Worm (Caenorhabditis elegans): Measurements from ENCODE around the gene phf-15.

The phf-15 gene

ce11 chrIII:3360067-3360466 is 37.4 kb downstream of the phf-15 start:
- no peak for TF ChIP-seq ceh-13 (GFP tag; optimal IDR thresholded peaks at IDR 0.05)
- no peak for TF ChIP-seq ets-7 (tag; optimal IDR thresholded peaks at IDR 0.05)
- TF ChIP-seq hmbx-1 (tag; optimal IDR thresholded peaks at IDR 0.05): no peak
- no peak for TF ChIP-seq B0310.2 (tag; optimal IDR thresholded peaks at IDR 0.05)
- no peak for TF ChIP-seq scrt-1 (GFP tag; IDR thresholded peaks at IDR 0.05)
- TF ChIP-seq pes-1 (GFP tag; IDR thresholded peaks at IDR 0.05): no peak
- no peak for TF ChIP-seq tra-4 (tag; optimal IDR thresholded peaks at IDR 0.05)
- no peak for TF ChIP-seq ama-1 (optimal IDR thresholded peaks at IDR 0.05)
- no peak for TF ChIP-seq F13C5.2 (tag; optimal IDR thresholded peaks at IDR 0.05)
- TF ChIP-seq tbx-11 (GFP tag; IDR thresholded peaks at IDR 0.05): no peak
- TF ChIP-seq aly-1 (tag; optimal IDR thresholded peaks at IDR 0.05): no peak
- no peak for TF ChIP-seq ceh-36 (tag; optimal IDR thresholded peaks at IDR 0.05)
- no peak for TF ChIP-seq hmg-4 (GFP tag; optimal IDR thresholded peaks at IDR 0.05)
- TF ChIP-seq sea-1 (GFP tag; conservative IDR thresholded peaks at IDR 0.05): no peak
- no peak for TF ChIP-seq tbx-37 (GFP tag; conservative IDR thresholded peaks at IDR 0.05)
- TF ChIP-seq flt-1 (GFP tag; IDR thresholded peaks at IDR 0.05): no peak
- TF ChIP-seq hnd-1 (tag; optimal IDR thresholded peaks at IDR 0.05): no peak

DNA sequence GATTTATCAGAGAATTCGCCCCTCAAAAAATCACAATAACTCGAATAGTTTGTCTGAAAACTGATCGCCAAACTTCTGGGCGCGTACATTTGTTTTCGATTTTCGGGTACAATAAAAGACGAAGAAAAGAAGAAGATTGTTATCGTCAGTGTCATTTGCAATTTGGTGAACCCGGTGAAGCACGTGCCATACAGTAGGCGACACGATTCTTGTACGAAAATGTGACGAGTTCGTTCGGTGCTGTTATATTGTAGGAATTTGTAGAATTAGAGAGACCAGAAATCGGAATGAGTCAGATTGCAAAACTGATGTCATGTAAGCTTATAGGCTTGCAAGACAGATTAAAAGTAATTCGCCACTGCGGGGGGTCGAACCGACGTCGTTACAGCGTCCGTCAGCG is 45.1 kb downstream of the phf-15 start:
- TF ChIP-seq ama-1 (optimal IDR thresholded peaks at IDR 0.05) (no peak), F13C5.2 (tag; optimal IDR thresholded peaks at IDR 0.05) (no peak), sea-1 (GFP tag; conservative IDR thresholded peaks at IDR 0.05) (no peak), hmg-4 (GFP tag; optimal IDR thresholded peaks at IDR 0.05) (no peak), flt-1 (GFP tag; IDR thresholded peaks at IDR 0.05) (no peak), ceh-13 (GFP tag; optimal IDR thresholded peaks at IDR 0.05) (no peak), tbx-11 (GFP tag; IDR thresholded peaks at IDR 0.05) (no peak), hmbx-1 (tag; optimal IDR thresholded peaks at IDR 0.05) (no peak), aly-1 (tag; optimal IDR thresholded peaks at IDR 0.05) (no peak), tbx-37 (GFP tag; conservative IDR thresholded peaks at IDR 0.05) (no peak), ets-7 (tag; optimal IDR thresholded peaks at IDR 0.05) (no peak), pes-1 (GFP tag; IDR thresholded peaks at IDR 0.05) (no peak), hnd-1 (tag; optimal IDR thresholded peaks at IDR 0.05) (no peak), scrt-1 (GFP tag; IDR thresholded peaks at IDR 0.05) (no peak), B0310.2 (tag; optimal IDR thresholded peaks at IDR 0.05) (no peak), tra-4 (tag; optimal IDR thresholded peaks at IDR 0.05) (no peak), ceh-36 (tag; optimal IDR thresholded peaks at IDR 0.05) (no peak)

DNA sequence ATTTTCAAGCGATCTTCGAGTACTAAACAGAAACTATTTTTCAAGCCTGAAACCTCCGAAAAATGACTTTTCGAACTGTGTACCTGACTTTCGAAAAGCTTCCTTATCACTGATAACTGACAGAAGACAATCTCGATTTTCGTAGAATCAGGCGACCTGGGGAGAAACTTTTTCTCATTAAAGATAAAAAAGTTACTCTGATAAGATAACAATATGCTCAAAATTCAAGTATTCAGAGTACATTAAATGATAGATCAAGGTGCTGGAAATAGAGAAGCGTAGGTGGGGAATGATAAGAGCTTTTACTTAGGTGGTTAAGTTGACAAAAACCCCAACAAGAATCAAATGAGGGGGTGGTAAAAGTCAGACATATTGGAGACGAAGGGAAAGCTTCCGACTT is 47.4 kb downstream of the phf-15 start, which contains the start of gene prk-2:
Gene prk-2 (minus strand): TSS at position 156 of the 400 bp plus-strand sequence.
- TF ChIP-seq pes-1 (GFP tag; IDR thresholded peaks at IDR 0.05) (no peak), ceh-36 (tag; optimal IDR thresholded peaks at IDR 0.05) (no peak), B0310.2 (tag; optimal IDR thresholded peaks at IDR 0.05) (no peak), scrt-1 (GFP tag; IDR thresholded peaks at IDR 0.05) (no peak), hmg-4 (GFP tag; optimal IDR thresholded peaks at IDR 0.05) (no peak), flt-1 (GFP tag; IDR thresholded peaks at IDR 0.05) (no peak), hnd-1 (tag; optimal IDR thresholded peaks at IDR 0.05) (no peak), hmbx-1 (tag; optimal IDR thresholded peaks at IDR 0.05) (no peak), sea-1 (GFP tag; conservative IDR thresholded peaks at IDR 0.05) (no peak), ceh-13 (GFP tag; optimal IDR thresholded peaks at IDR 0.05) (no peak), F13C5.2 (tag; optimal IDR thresholded peaks at IDR 0.05) (no peak)

DNA sequence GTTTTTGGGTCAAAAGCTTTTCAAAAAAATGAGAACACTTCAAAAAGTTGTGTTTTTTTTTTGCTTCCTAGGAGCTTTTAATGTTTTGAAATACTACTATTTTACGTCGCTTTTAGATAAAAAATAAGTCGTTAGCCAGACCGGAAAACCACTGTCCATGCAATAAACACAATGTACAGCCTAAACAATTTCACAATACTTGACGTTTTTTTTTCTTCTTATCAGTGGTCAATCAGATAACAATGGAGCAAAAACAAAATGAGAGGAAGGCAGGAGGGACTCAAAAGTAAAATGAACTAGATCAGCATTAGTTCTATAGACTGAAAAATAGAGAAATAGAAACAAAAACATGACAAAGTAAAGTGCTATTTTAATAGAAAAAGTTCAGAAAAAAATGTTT is 48.1 kb downstream of the phf-15 start:
- no peak for TF ChIP-seq hnd-1 (tag; optimal IDR thresholded peaks at IDR 0.05)
- no peak for TF ChIP-seq hmg-4 (GFP tag; optimal IDR thresholded peaks at IDR 0.05)
- no peak for TF ChIP-seq pes-1 (GFP tag; IDR thresholded peaks at IDR 0.05)
- no peak for TF ChIP-seq ceh-13 (GFP tag; optimal IDR thresholded peaks at IDR 0.05)
- no peak for TF ChIP-seq ama-1 (optimal IDR thresholded peaks at IDR 0.05)
- TF ChIP-seq aly-1 (tag; optimal IDR thresholded peaks at IDR 0.05): no peak
- no peak for TF ChIP-seq tra-4 (tag; optimal IDR thresholded peaks at IDR 0.05)
- no peak for TF ChIP-seq F13C5.2 (tag; optimal IDR thresholded peaks at IDR 0.05)
- TF ChIP-seq tbx-11 (GFP tag; IDR thresholded peaks at IDR 0.05): no peak
- no peak for TF ChIP-seq flt-1 (GFP tag; IDR thresholded peaks at IDR 0.05)
- no peak for TF ChIP-seq ets-7 (tag; optimal IDR thresholded peaks at IDR 0.05)
- TF ChIP-seq ceh-36 (tag; optimal IDR thresholded peaks at IDR 0.05): no peak
- TF ChIP-seq scrt-1 (GFP tag; IDR thresholded peaks at IDR 0.05): no peak
- TF ChIP-seq tbx-37 (GFP tag; conservative IDR thresholded peaks at IDR 0.05): no peak
- no peak for TF ChIP-seq B0310.2 (tag; optimal IDR thresholded peaks at IDR 0.05)
- TF ChIP-seq sea-1 (GFP tag; conservative IDR thresholded peaks at IDR 0.05): no peak
- no peak for TF ChIP-seq hmbx-1 (tag; optimal IDR thresholded peaks at IDR 0.05)

- TF ChIP-seq ceh-36 (tag; optimal IDR thresholded peaks at IDR 0.05) (no peak), sea-1 (GFP tag; conservative IDR thresholded peaks at IDR 0.05) (no peak), ama-1 (optimal IDR thresholded peaks at IDR 0.05) (no peak), scrt-1 (GFP tag; IDR thresholded peaks at IDR 0.05) (no peak), ets-7 (tag; optimal IDR thresholded peaks at IDR 0.05) (no peak), B0310.2 (tag; optimal IDR thresholded peaks at IDR 0.05) (no peak), pes-1 (GFP tag; IDR thresholded peaks at IDR 0.05) (no peak), tbx-37 (GFP tag; conservative IDR thresholded peaks at IDR 0.05) (no peak), ceh-13 (GFP tag; optimal IDR thresholded peaks at IDR 0.05) (no peak), tra-4 (tag; optimal IDR thresholded peaks at IDR 0.05) (no peak), aly-1 (tag; optimal IDR thresholded peaks at IDR 0.05) (no peak), hnd-1 (tag; optimal IDR thresholded peaks at IDR 0.05) (no peak), hmbx-1 (tag; optimal IDR thresholded peaks at IDR 0.05) (no peak), F13C5.2 (tag; optimal IDR thresholded peaks at IDR 0.05) (no peak), hmg-4 (GFP tag; optimal IDR thresholded peaks at IDR 0.05) (no peak), tbx-11 (GFP tag; IDR thresholded peaks at IDR 0.05) (no peak), flt-1 (GFP tag; IDR thresholded peaks at IDR 0.05) (no peak)
Observed at ce11 chrIII:3372278-3372677, 49.6 kb downstream of the phf-15 start.

DNA sequence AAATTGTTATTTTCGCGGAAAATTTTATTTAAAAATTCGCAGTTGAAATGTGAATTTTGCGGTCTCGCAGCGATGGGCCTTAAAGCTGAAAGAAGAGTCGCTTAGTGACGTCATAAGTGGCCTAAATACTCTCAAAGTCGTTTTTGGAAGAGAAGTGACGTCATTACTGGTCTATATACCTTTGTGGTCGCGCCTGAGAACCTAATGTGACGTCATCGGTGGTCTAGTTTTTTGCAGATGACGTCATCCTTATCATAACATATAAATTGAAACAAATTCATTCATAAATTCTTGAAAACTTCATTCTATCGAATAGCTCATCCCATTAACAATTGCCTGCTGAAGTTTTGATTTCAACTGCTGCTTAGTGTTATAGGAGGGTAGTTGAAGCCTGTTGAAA is 54.5 kb downstream of the phf-15 start:
- no peak for TF ChIP-seq B0310.2 (tag; optimal IDR thresholded peaks at IDR 0.05)
- TF ChIP-seq hmbx-1 (tag; optimal IDR thresholded peaks at IDR 0.05): no peak
- TF ChIP-seq tbx-11 (GFP tag; IDR thresholded peaks at IDR 0.05): no peak
- no peak for TF ChIP-seq hmg-4 (GFP tag; optimal IDR thresholded peaks at IDR 0.05)
- TF ChIP-seq sea-1 (GFP tag; conservative IDR thresholded peaks at IDR 0.05): no peak
- TF ChIP-seq scrt-1 (GFP tag; IDR thresholded peaks at IDR 0.05): no peak
- no peak for TF ChIP-seq ama-1 (optimal IDR thresholded peaks at IDR 0.05)
- TF ChIP-seq ceh-13 (GFP tag; optimal IDR thresholded peaks at IDR 0.05): no peak
- no peak for TF ChIP-seq ets-7 (tag; optimal IDR thresholded peaks at IDR 0.05)
- no peak for TF ChIP-seq aly-1 (tag; optimal IDR thresholded peaks at IDR 0.05)
- TF ChIP-seq ceh-36 (tag; optimal IDR thresholded peaks at IDR 0.05): no peak

DNA sequence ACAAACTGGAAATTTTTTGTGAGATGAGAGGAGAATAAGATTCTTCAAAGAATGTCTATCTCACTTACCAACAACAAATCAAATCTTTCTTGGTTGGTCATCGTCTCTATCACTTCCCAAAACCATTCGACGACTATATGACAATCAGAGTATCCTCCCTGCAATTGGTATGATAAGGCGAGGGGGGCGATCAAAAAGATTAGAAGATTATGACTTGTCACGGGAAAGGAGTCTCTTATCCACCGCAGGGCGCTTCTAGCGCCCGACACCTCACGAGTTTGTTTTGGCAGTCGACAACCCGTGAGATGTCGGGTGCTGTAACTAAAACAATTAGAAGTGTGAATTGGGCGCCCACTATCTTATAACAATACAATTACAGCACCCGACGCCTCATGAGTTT is 55.0 kb downstream of the phf-15 start:
- TF ChIP-seq tbx-11 (GFP tag; IDR thresholded peaks at IDR 0.05) (no peak), aly-1 (tag; optimal IDR thresholded peaks at IDR 0.05) (no peak), B0310.2 (tag; optimal IDR thresholded peaks at IDR 0.05) (no peak)

Measured in whole organism, early embryonic.